Worm (Caenorhabditis elegans) whole organism, L3 larva: ENCODE data around the gene hsd-2.

Experiments
- ama-1 ChIP-seq: fragments of 150-350 bp; optimal IDR thresholded peaks from 2 replicates; lab custom pipeline; 2018
- elt-1 ChIP-seq: fragments of 150-350 bp; optimal IDR thresholded peaks from 2 replicates; lab custom pipeline; 2014; ENCODE audit warnings: missing biosample characterization, missing genetic modification characterization
- fos-1 ChIP-seq: fragments of 150-350 bp; optimal IDR thresholded peaks from 2 replicates; lab custom pipeline; 2014; ENCODE audit warnings: missing biosample characterization, missing genetic modification characterization
- mdl-1 ChIP-seq: fragments of 150-350 bp; optimal IDR thresholded peaks from 2 replicates; lab custom pipeline; 2014; ENCODE audit warnings: missing biosample characterization, missing genetic modification characterization
- pha-4 ChIP-seq: fragments of 150-350 bp; optimal IDR thresholded peaks from 2 replicates; lab custom pipeline; 2014; ENCODE audit warnings: missing biosample characterization, missing genetic modification reagents, missing genetic modification characterization
- skn-1 ChIP-seq: fragments of 150-350 bp; optimal IDR thresholded peaks from 2 replicates; lab custom pipeline; 2014; ENCODE audit warnings: missing biosample characterization, missing genetic modification characterization
- zag-1 ChIP-seq: fragments of 150-350 bp; optimal IDR thresholded peaks from 2 replicates; lab custom pipeline; 2014; ENCODE audit warnings: missing biosample characterization, missing genetic modification characterization

DNA sequence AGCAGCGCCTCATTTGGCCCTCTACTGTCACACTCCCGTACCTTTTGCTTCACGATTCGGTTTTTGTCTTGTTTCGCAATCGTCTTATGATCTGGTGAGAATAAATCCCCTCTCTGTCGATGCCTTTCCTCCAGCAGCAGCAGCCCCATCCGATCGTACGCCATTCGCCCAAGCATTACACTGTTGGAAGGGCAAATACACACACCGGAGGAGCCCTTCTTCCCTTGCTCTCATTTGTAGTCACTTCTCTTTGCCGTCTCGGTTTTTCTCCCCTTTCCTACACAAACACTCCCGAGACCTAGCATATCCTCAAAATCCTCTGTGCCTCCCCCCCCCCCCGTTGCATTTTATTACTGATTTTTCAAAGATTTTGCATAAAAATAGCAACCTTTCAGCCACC is 6.2 kb upstream of the hsd-2 start, which contains the start of gene set-30:
- TF ChIP-seq elt-1 (tag; lab: Kevin White, UChicago) (no peak), mdl-1 (tag; lab: Kevin White, UChicago) (no peak), fos-1 (no peak), ama-1 (lab: Kevin White, UChicago) (no peak), pha-4 (tag; lab: Kevin White, UChicago) (no peak), skn-1 (tag; lab: Kevin White, UChicago) (no peak), zag-1 (tag; lab: Kevin White, UChicago) (no peak)
